Fruit fly (Drosophila melanogaster): Measurements from ENCODE around the gene nej.

Gene nej

DNA sequence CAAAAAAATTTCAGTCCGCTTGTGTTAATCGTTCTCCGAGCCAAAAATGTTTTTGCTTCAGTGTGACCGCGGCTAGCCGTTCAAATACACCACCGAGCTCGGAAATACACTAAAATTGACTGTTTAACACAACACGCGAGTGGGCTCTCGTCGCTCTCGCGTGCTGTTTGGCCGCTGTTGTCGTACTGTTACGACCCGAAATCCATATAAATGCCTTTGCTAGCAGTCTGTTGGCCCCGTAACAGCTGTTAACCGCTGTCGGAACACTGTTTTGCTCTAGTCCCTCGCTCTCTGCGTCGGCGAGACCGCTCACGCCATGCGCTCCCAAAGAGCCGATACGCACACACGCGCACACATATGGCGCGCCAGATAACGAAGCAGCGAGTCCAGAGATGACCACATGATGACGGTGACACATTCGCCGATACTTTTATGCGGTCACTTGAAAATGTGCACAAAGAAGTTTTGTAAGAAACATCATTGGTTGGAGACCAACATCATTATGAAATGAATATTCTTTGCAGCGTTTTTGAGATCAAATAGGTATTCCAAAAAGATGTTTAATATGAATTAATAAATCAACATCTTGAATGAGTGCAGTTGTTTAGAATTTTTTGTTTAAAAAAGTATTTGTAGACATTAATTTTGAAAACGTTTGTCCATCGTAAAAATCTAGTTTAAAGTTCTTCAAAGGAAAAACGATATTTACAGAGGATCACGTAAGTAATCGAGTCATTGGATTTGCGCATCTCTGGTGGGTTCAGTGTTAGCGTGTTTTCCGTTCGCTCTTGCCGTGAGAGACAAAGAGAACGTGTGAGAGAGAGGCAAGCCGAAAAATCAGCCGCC is 1.1 kb downstream of the nej start (continued):
- TF ChIP-seq NfI (GFP tag; optimal IDR thresholded peaks at IDR 0.05), result peak; percentile 58
- peak; percentile 69 for TF ChIP-seq Rfx (GFP tag; IDR thresholded peaks at IDR 0.05)
- TF ChIP-seq Atf-2 (GFP tag; optimal IDR thresholded peaks at IDR 0.05), result peak; percentile 49
- TF ChIP-seq CG5180 (GFP tag; optimal IDR thresholded peaks at IDR 0.05), result peak; percentile 2
- peak; percentile 67 for TF ChIP-seq CG9817 (tag; optimal IDR thresholded peaks at IDR 0.05)
- TF ChIP-seq CG1832 (GFP tag; optimal IDR thresholded peaks at IDR 0.05), result no peak
- TF ChIP-seq CG12104 (GFP tag; optimal IDR thresholded peaks at IDR 0.05), result peak; percentile 59
- peak; percentile 49 for TF ChIP-seq CG9609 (GFP tag; optimal IDR thresholded peaks at IDR 0.05)
- peak; percentile 77 for TF ChIP-seq lilli (GFP tag; optimal IDR thresholded peaks at IDR 0.05)
- TF ChIP-seq CG42726 (GFP tag; IDR thresholded peaks at IDR 0.05; ENCODE audit: partially characterized antibody), result peak; percentile 51; the same call in 1 of the 2 replicates
- no peak for TF ChIP-seq Awh (GFP tag; IDR thresholded peaks at IDR 0.05)
- TF ChIP-seq Dbx (GFP tag; IDR thresholded peaks at IDR 0.05), result peak; percentile 47; the same call in 1 of the 3 replicates
- TF ChIP-seq CG16813 (GFP tag; IDR thresholded peaks at IDR 0.05; ENCODE audit: partially characterized antibody), result peak; percentile 71
- no peak for TF ChIP-seq croc (GFP tag; conservative IDR thresholded peaks at IDR 0.05)
- peak; percentile 59 for TF ChIP-seq CG34224 (GFP tag; IDR thresholded peaks at IDR 0.05; ENCODE audit: partially characterized antibody)
- TF ChIP-seq ab (GFP tag; optimal IDR thresholded peaks at IDR 0.05), result peak; percentile 23
- TF ChIP-seq CG8765 (GFP tag; IDR thresholded peaks at IDR 0.05), result no peak
- TF ChIP-seq fd3F (GFP tag; optimal IDR thresholded peaks at IDR 0.05), result peak; percentile 28
- peak; percentile 78 for TF ChIP-seq grau (tag; optimal IDR thresholded peaks at IDR 0.05)
- peak; percentile 43 for TF ChIP-seq CG8924 (tag; optimal IDR thresholded peaks at IDR 0.05)
- no peak for TF ChIP-seq CG12236 (GFP tag; optimal IDR thresholded peaks at IDR 0.05)
- TF ChIP-seq CG10462 (GFP tag; optimal IDR thresholded peaks at IDR 0.05), result peak; percentile 12
- TF ChIP-seq ems (GFP tag; optimal IDR thresholded peaks at IDR 0.05), result peak; percentile 52
- TF ChIP-seq Max (GFP tag; optimal IDR thresholded peaks at IDR 0.05), result peak; percentile 52
- TF ChIP-seq Bteb2 (GFP tag; optimal IDR thresholded peaks at IDR 0.05), result peak; percentile 57
- peak; percentile 38 for TF ChIP-seq exex (tag; optimal IDR thresholded peaks at IDR 0.05)
- TF ChIP-seq MESR4 (GFP tag; optimal IDR thresholded peaks at IDR 0.05), result peak; percentile 8
- peak; percentile 57 for TF ChIP-seq vfl (GFP tag; optimal IDR thresholded peaks at IDR 0.05)
- TF ChIP-seq tx (GFP tag; optimal IDR thresholded peaks at IDR 0.05), result peak; percentile 61
- peak; percentile 29 for TF ChIP-seq CG6683 (GFP tag; optimal IDR thresholded peaks at IDR 0.05)
- TF ChIP-seq Fer3 (tag; optimal IDR thresholded peaks at IDR 0.05), result peak; percentile 55
- TF ChIP-seq tll (GFP tag; optimal IDR thresholded peaks at IDR 0.05), result peak in 1 of 2 experiments; percentile 32
- peak in 1 of 2 experiments; percentile 62 for TF ChIP-seq Hr51 (GFP tag; optimal IDR thresholded peaks at IDR 0.05)
- peak; percentile 24 for TF ChIP-seq CG15601 (tag; optimal IDR thresholded peaks at IDR 0.05)
- TF ChIP-seq CG6854 (GFP tag; optimal IDR thresholded peaks at IDR 0.05), result peak; percentile 9
- TF ChIP-seq CkIIα-i1 (GFP tag; IDR thresholded peaks at IDR 0.05), result no peak
- TF ChIP-seq CG12219 (GFP tag; optimal IDR thresholded peaks at IDR 0.05), result peak; percentile 20
- no peak for TF ChIP-seq Gsc (GFP tag; IDR thresholded peaks at IDR 0.05)
- TF ChIP-seq CG6272 (GFP tag; IDR thresholded peaks at IDR 0.05), result peak; percentile 18; the same call in 1 of the 2 replicates
- TF ChIP-seq Dip3 (GFP tag; optimal IDR thresholded peaks at IDR 0.05), result peak; percentile 54
- TF ChIP-seq CG7786 (GFP tag; optimal IDR thresholded peaks at IDR 0.05), result peak; percentile 72
- TF ChIP-seq CG17829 (tag; optimal IDR thresholded peaks at IDR 0.05), result peak; percentile 53
- peak; percentile 43 for TF ChIP-seq Chrac-16 (GFP tag; optimal IDR thresholded peaks at IDR 0.05)
- TF ChIP-seq dm (GFP tag; optimal IDR thresholded peaks at IDR 0.05), result peak; percentile 37
- 0 out of 2 replicates have a peak, but pooled peaks have one; percentile 4 for TF ChIP-seq CG14667 (GFP tag; IDR thresholded peaks at IDR 0.05)
- peak; percentile 91 for TF ChIP-seq BEAF-32 (GFP tag; optimal IDR thresholded peaks at IDR 0.05)
- no peak for TF ChIP-seq CG5245 (GFP tag; optimal IDR thresholded peaks at IDR 0.05)
- peak; percentile 63 for TF ChIP-seq dmrt99B (tag; optimal IDR thresholded peaks at IDR 0.05)

All from whole organism, embryonic.